Worm (Caenorhabditis elegans) whole organism, young adult: ENCODE measurements around the gene fbxa-152.

ENCODE experiments used
- F10E7.11 ChIP-seq: sonication (generic microtip); optimal IDR thresholded peaks from 2 replicates; lab custom pipeline; 2017; ENCODE audit warnings: mild to moderate bottlenecking, missing genetic modification characterization, moderate library complexity, missing compliant biosample characterization
- aptf-2 ChIP-seq: fragments of 200-800 bp; sonication (Bioruptor generic); conservative IDR thresholded peaks from 2 replicates; pipeline ENCODE4 v1.3.6; 2022; ENCODE audit warnings: missing genetic modification reagents, missing genetic modification characterization, missing compliant biosample characterization
- pha-4 ChIP-seq: fragments of 150-350 bp; sonication (generic microtip); optimal IDR thresholded peaks from 2 replicates; lab custom pipeline; 2014; ENCODE audit warnings: missing biosample characterization, missing genetic modification reagents, missing genetic modification characterization
- unc-130 ChIP-seq: sonication (generic microtip); optimal IDR thresholded peaks from 2 replicates; lab custom pipeline; 2016; ENCODE audit warnings: missing genetic modification reagents, missing genetic modification characterization, missing compliant biosample characterization
- xnd-1 ChIP-seq: sonication (generic microtip); optimal IDR thresholded peaks from 2 replicates; lab custom pipeline; 2016; ENCODE audit warnings: missing genotype, missing genetic modification reagents, missing genetic modification characterization, missing compliant biosample characterization

DNA sequence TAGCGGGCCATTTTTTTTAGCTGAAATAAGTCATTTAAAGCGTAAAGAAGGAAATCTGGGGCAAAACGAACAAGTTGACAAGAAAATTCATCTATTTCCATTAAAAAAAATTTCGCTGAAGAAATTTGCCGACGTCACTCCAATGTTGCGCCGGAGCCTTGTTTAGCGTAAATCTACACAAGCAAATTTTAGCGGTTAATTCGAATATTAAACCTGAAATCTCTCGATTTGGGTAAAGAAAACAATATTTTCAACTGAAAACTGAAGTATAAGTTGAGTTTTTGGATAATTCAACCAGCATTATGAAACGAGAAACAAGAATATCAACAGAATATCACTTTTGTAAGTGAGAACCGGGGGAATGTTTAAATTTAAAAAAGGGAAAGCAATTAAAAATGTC is 23.8 kb downstream of the fbxa-152 start, which contains the start of gene F28F8.9:
- TF ChIP-seq xnd-1 (tag; lab: Kevin White, UChicago) = no peak
- no peak for TF ChIP-seq aptf-2 (GFP tag; lab: Robert Waterston, UW)
- TF ChIP-seq F10E7.11 (tag; lab: Kevin White, UChicago) = no peak
- no peak for TF ChIP-seq pha-4 (tag; lab: Kevin White, UChicago)
- no peak for TF ChIP-seq unc-130 (GFP tag; lab: Kevin White, UChicago)
